Worm (Caenorhabditis elegans): Measurements from ENCODE around the gene rac-2.

rac-2 gene

ce11 chrIV:16328519-16328918 is 20.5 kb downstream of the rac-2 start, which contains the start of gene K03D3.2:
TSS of gene K03D3.2 (minus strand) at chrIV:16328619.
- TF ChIP-seq mab-9 (GFP tag; IDR thresholded peaks at IDR 0.05): no peak
- no peak for TF ChIP-seq ztf-11 (tag; optimal IDR thresholded peaks at IDR 0.05)
- no peak for TF ChIP-seq ztf-4 (tag; optimal IDR thresholded peaks at IDR 0.05)
- TF ChIP-seq lin-35 (GFP tag; optimal IDR thresholded peaks at IDR 0.05): no peak
- no peak for TF ChIP-seq fkh-10 (GFP tag; optimal IDR thresholded peaks at IDR 0.05)
- TF ChIP-seq pag-3 (tag; optimal IDR thresholded peaks at IDR 0.05; ENCODE audit: borderline replicate concordance, insufficient read depth): no peak
- TF ChIP-seq xbp-1 (tag; optimal IDR thresholded peaks at IDR 0.05): no peak
- TF ChIP-seq ceh-63 (GFP tag; optimal IDR thresholded peaks at IDR 0.05): no peak
- no peak for TF ChIP-seq hpl-2 (GFP tag; optimal IDR thresholded peaks at IDR 0.05)
- TF ChIP-seq blmp-1 (tag; optimal IDR thresholded peaks at IDR 0.05): no peak
- no peak for TF ChIP-seq ces-1 (GFP tag; optimal IDR thresholded peaks at IDR 0.05)
- TF ChIP-seq ceh-90 (tag; optimal IDR thresholded peaks at IDR 0.05): no peak
- no peak for TF ChIP-seq fos-1 (tag; optimal IDR thresholded peaks at IDR 0.05)
- TF ChIP-seq sptf-1 (tag; optimal IDR thresholded peaks at IDR 0.05): no peak

ce11 chrIV:16329159-16329558 is 21.1 kb downstream of the rac-2 start, which contains the start of gene srz-74:
TSS of gene srz-74 (plus strand) at chrIV:16329459.
- TF ChIP-seq lin-14 (GFP tag; optimal IDR thresholded peaks at IDR 0.05): no peak
- TF ChIP-seq fkh-10 (GFP tag; optimal IDR thresholded peaks at IDR 0.05): no peak
- TF ChIP-seq pax-3 (tag; optimal IDR thresholded peaks at IDR 0.05): no peak
- no peak for TF ChIP-seq mef-2 (tag; optimal IDR thresholded peaks at IDR 0.05)
- TF ChIP-seq unc-62 (GFP tag; optimal IDR thresholded peaks at IDR 0.05): no peak
- no peak for TF ChIP-seq grh-1 (GFP tag; IDR thresholded peaks at IDR 0.05)
- TF ChIP-seq skn-1 (tag; optimal IDR thresholded peaks at IDR 0.05): no peak
- no peak for TF ChIP-seq pag-3 (tag; optimal IDR thresholded peaks at IDR 0.05; ENCODE audit: borderline replicate concordance, insufficient read depth)

- no peak for TF ChIP-seq nhr-47 (tag; optimal IDR thresholded peaks at IDR 0.05)
- TF ChIP-seq nhr-237 (tag; optimal IDR thresholded peaks at IDR 0.05): no peak
- TF ChIP-seq nhr-19 (GFP tag; conservative IDR thresholded peaks at IDR 0.05): no peak
- no peak for TF ChIP-seq fkh-10 (GFP tag; optimal IDR thresholded peaks at IDR 0.05)
- TF ChIP-seq hpl-2 (GFP tag; optimal IDR thresholded peaks at IDR 0.05): no peak
- TF ChIP-seq lin-13 (GFP tag; optimal IDR thresholded peaks at IDR 0.05): no peak
- no peak for TF ChIP-seq lin-39 (tag; optimal IDR thresholded peaks at IDR 0.05)
- TF ChIP-seq lsy-2 (tag; optimal IDR thresholded peaks at IDR 0.05): no peak
- no peak for TF ChIP-seq unc-62 (GFP tag; optimal IDR thresholded peaks at IDR 0.05)
- TF ChIP-seq nhr-71 (tag; optimal IDR thresholded peaks at IDR 0.05): no peak
- no peak for TF ChIP-seq Y116A8C.19 (tag; optimal IDR thresholded peaks at IDR 0.05; ENCODE audit: borderline replicate concordance)
- TF ChIP-seq ceh-8 (GFP tag; optimal IDR thresholded peaks at IDR 0.05): no peak
- TF ChIP-seq ceh-90 (tag; optimal IDR thresholded peaks at IDR 0.05): no peak
- TF ChIP-seq egl-13 (tag; optimal IDR thresholded peaks at IDR 0.05): no peak
- no peak for TF ChIP-seq mep-1 (tag; optimal IDR thresholded peaks at IDR 0.05)
- no peak for TF ChIP-seq nhr-90 (tag; optimal IDR thresholded peaks at IDR 0.05; ENCODE audit: poor library complexity)
- no peak for TF ChIP-seq nhr-76 (tag; optimal IDR thresholded peaks at IDR 0.05)
- TF ChIP-seq alr-1 (tag; optimal IDR thresholded peaks at IDR 0.05; ENCODE audit: borderline replicate concordance): no peak
- TF ChIP-seq hlh-17 (GFP tag; optimal IDR thresholded peaks at IDR 0.05; ENCODE audit: borderline replicate concordance): no peak
- no peak for TF ChIP-seq efl-1 (optimal IDR thresholded peaks at IDR 0.05)
- TF ChIP-seq efl-1 (GFP tag; optimal IDR thresholded peaks at IDR 0.05 in 1 of 2): no peak
Measured at ce11 chrIV:16330508-16330907, 22.5 kb downstream of the rac-2 start.

- no peak for TF ChIP-seq elt-2 (tag; optimal IDR thresholded peaks at IDR 0.05)
- no peak for TF ChIP-seq unc-98 (GFP tag; IDR thresholded peaks at IDR 0.05)
- TF ChIP-seq skn-1 (tag; optimal IDR thresholded peaks at IDR 0.05): no peak
- TF ChIP-seq nhr-20 (tag; optimal IDR thresholded peaks at IDR 0.05): no peak
- TF ChIP-seq lin-13 (GFP tag; optimal IDR thresholded peaks at IDR 0.05): no peak
- no peak for TF ChIP-seq mab-9 (GFP tag; IDR thresholded peaks at IDR 0.05)
- no peak for TF ChIP-seq nhr-47 (tag; optimal IDR thresholded peaks at IDR 0.05)
- no peak for TF ChIP-seq egl-13 (tag; optimal IDR thresholded peaks at IDR 0.05)
- TF ChIP-seq nhr-12 (tag; optimal IDR thresholded peaks at IDR 0.05): no peak
- TF ChIP-seq nhr-19 (GFP tag; conservative IDR thresholded peaks at IDR 0.05): no peak
- TF ChIP-seq isw-1 (GFP tag; IDR thresholded peaks at IDR 0.05): no peak
- no peak for TF ChIP-seq unc-62 (GFP tag; optimal IDR thresholded peaks at IDR 0.05)
- no peak for TF ChIP-seq xbp-1 (tag; optimal IDR thresholded peaks at IDR 0.05)
Measured at ce11 chrIV:16332585-16332984, 24.6 kb downstream of the rac-2 start, which contains the start of gene srz-71. TSS of gene srz-71 (plus strand) at chrIV:16332885.
